Worm (Caenorhabditis elegans) whole organism, mixed stage, embryonic: ENCODE measurements around the gene ZK1128.3.

Experiments
- lin-32 ChIP-seq: fragments of 200-800 bp; sonication (Bioruptor generic); optimal IDR thresholded peaks from 2 replicates; lab custom pipeline; 2018; ENCODE audit warnings: mild to moderate bottlenecking, missing genetic modification characterization, missing compliant biosample characterization
- nhr-12 ChIP-seq: fragments of 150-350 bp; optimal IDR thresholded peaks from 2 replicates; lab custom pipeline; 2014; ENCODE audit warnings: missing biosample characterization, missing genetic modification characterization
- nhr-2 ChIP-seq: fragments of 150-350 bp; optimal IDR thresholded peaks from 2 replicates; lab custom pipeline; 2014; ENCODE audit warnings: missing biosample characterization, missing genetic modification characterization
- snpc-4 ChIP-seq: fragments of 150-350 bp; optimal IDR thresholded peaks from 2 replicates; lab custom pipeline; 2014; ENCODE audit warnings: missing biosample characterization, missing genetic modification characterization

DNA sequence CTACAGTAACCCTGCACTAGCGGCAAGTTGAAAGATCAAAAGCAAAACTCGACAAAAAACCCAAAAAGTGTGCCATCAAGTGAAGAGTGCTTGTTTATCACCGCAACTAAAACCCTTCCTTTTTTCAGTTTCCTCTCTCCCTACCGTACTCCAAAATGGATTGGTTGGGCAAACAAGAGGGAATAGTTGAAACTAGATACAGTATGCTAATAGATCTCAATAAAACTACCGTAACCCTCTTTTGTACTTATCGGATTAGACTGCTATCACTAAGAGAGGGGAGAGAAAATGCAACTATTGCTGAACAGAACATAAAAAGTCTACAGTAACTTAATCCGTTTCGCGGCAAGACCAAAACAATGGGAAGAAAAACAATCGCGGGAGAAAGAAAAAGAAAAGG lies 23.3 kb downstream of the ZK1128.3 start:
- TF ChIP-seq lin-32 (no peak), snpc-4 (tag; lab: Kevin White, UChicago) (no peak), nhr-2 (tag; lab: Kevin White, UChicago) (no peak), nhr-12 (tag; lab: Kevin White, UChicago) (no peak)
